Worm (Caenorhabditis elegans) whole organism, L4 larva: ENCODE data around the gene F21D5.9.

Experiments
- F10B5.3 ChIP-seq: sonication (generic microtip); optimal IDR thresholded peaks from 2 replicates; lab custom pipeline; 2016; ENCODE audit warnings: mild to moderate bottlenecking, missing genetic modification characterization, missing compliant biosample characterization
- F26F4.8 ChIP-seq: fragments of 200-800 bp; sonication (Bioruptor generic); conservative IDR thresholded peaks from 2 replicates; pipeline ENCODE4 v1.3.6; 2022; ENCODE audit warnings: missing genetic modification characterization, missing compliant biosample characterization
- F49E8.2 ChIP-seq: sonication (generic microtip); optimal IDR thresholded peaks from 2 replicates; lab custom pipeline; 2016; ENCODE audit warnings: missing compliant biosample characterization, mild to moderate bottlenecking, missing genetic modification characterization, borderline replicate concordance
- R02D3.7 ChIP-seq: fragments of 150-350 bp; sonication (generic microtip); optimal IDR thresholded peaks from 3 replicates; lab custom pipeline; 2014; ENCODE audit warnings: missing biosample characterization, missing genetic modification characterization
- T20F7.1 ChIP-seq: fragments of 200-800 bp; sonication (Bioruptor generic); optimal IDR thresholded peaks from 2 replicates; lab custom pipeline; 2018; ENCODE audit warnings: mild to moderate bottlenecking, missing genetic modification characterization, missing compliant biosample characterization
- Y105C5A.15 ChIP-seq: fragments of 200-800 bp; sonication (Bioruptor generic); IDR thresholded peaks from 2 replicates; pipeline ENCODE4 v1.3.6; 2022; ENCODE audit warnings: missing genetic modification characterization, missing compliant biosample characterization
- Y75B8A.6 ChIP-seq: fragments of 200-800 bp; sonication (Bioruptor generic); IDR thresholded peaks from 2 replicates; pipeline ENCODE4 v1.3.6; 2022; ENCODE audit warnings: missing genetic modification reagents, missing genetic modification characterization, missing compliant biosample characterization
- ZK337.2 ChIP-seq: fragments of 200-800 bp; sonication (Bioruptor generic); IDR thresholded peaks from 2 replicates; pipeline ENCODE4 v1.3.6; 2022; ENCODE audit warnings: missing genetic modification reagents, missing genetic modification characterization, missing compliant biosample characterization
- aly-2 ChIP-seq: sonication (generic microtip); optimal IDR thresholded peaks from 2 replicates; lab custom pipeline; 2018; ENCODE audit warnings: missing biosample characterization, missing genetic modification characterization
- ama-1 ChIP-seq: fragments of 150-350 bp; optimal IDR thresholded peaks from 2 replicates; lab custom pipeline; 2014; ENCODE audit warnings: inconsistent platforms, mixed read lengths
- ceh-32 ChIP-seq: sonication (generic microtip); optimal IDR thresholded peaks from 2 replicates; lab custom pipeline; 2016; ENCODE audit warnings: mild to moderate bottlenecking, missing genetic modification characterization, missing compliant biosample characterization; ENCODE audit not compliant: poor library complexity
- ceh-82 ChIP-seq: sonication (generic microtip); optimal IDR thresholded peaks from 2 replicates; lab custom pipeline; 2017; ENCODE audit warnings: missing biosample characterization, missing genetic modification characterization
- daf-16 ChIP-seq, 3 experiments: sonication (generic microtip); optimal IDR thresholded peaks; 2 replicates each; lab custom pipeline; 2016 to 2017; ENCODE audit warnings: missing genetic modification characterization in 3 of 3, missing genetic modification reagents in 3 of 3, mild to moderate bottlenecking in 2 of 3, missing compliant biosample characterization in 2 of 3, missing biosample characterization in 1 of 3, moderate library complexity in 1 of 3
- dmd-8 ChIP-seq: fragments of 200-800 bp; sonication (Bioruptor generic); IDR thresholded peaks from 2 replicates; pipeline ENCODE4 v1.3.6; 2022; ENCODE audit warnings: missing genetic modification characterization, missing compliant biosample characterization
- duxl-1 ChIP-seq: sonication (generic microtip); optimal IDR thresholded peaks from 2 replicates; lab custom pipeline; 2016; ENCODE audit warnings: mild to moderate bottlenecking, missing genetic modification characterization, moderate library complexity, missing compliant biosample characterization; ENCODE audit not compliant: poor library complexity
- fkh-10 ChIP-seq: fragments of 150-350 bp; optimal IDR thresholded peaks from 2 replicates; lab custom pipeline; 2014; ENCODE audit warnings: missing biosample characterization, missing genetic modification reagents, missing genetic modification characterization
- gei-8 ChIP-seq: fragments of 200-800 bp; sonication (Bioruptor generic); optimal IDR thresholded peaks from 2 replicates; lab custom pipeline; 2018; ENCODE audit warnings: mild to moderate bottlenecking, missing genetic modification characterization, missing compliant biosample characterization
- hmg-1.1 ChIP-seq: fragments of 200-800 bp; sonication (Bioruptor generic); IDR thresholded peaks from 2 replicates; pipeline ENCODE4 v1.3.6; 2022; ENCODE audit warnings: missing genetic modification reagents, missing genetic modification characterization, missing compliant biosample characterization
- jun-1 ChIP-seq: fragments of 150-350 bp; optimal IDR thresholded peaks from 2 replicates; lab custom pipeline; 2014; ENCODE audit warnings: missing biosample characterization, missing genetic modification reagents, missing genetic modification characterization
- lin-1 ChIP-seq: fragments of 200-800 bp; sonication (Bioruptor generic); IDR thresholded peaks from 2 replicates; pipeline ENCODE4 v1.3.6; 2022; ENCODE audit warnings: missing genetic modification reagents, missing genetic modification characterization, missing compliant biosample characterization
- lin-29 ChIP-seq: fragments of 200-800 bp; sonication (Bioruptor generic); IDR thresholded peaks from 2 replicates; pipeline ENCODE4 v1.3.6; 2022; ENCODE audit warnings: missing genetic modification reagents, missing genetic modification characterization, missing compliant biosample characterization
- lir-3 ChIP-seq: sonication (generic microtip); optimal IDR thresholded peaks from 2 replicates; lab custom pipeline; 2016; ENCODE audit warnings: mild to moderate bottlenecking, missing genetic modification characterization, missing compliant biosample characterization
- lsy-2 ChIP-seq, 2 experiments: fragments of 150-350 bp in 1 of 2; sonication (generic microtip) in 1 of 2; optimal IDR thresholded peaks; 2 replicates each; lab custom pipeline; 2014 to 2017; ENCODE audit warnings: missing biosample characterization in 2 of 2, missing genetic modification characterization in 2 of 2
- mdl-1 ChIP-seq, 2 experiments: fragments of 150-350 bp in 1 of 2; sonication (generic microtip) in 1 of 2; optimal IDR thresholded peaks; 2 replicates each; lab custom pipeline; 2014 to 2017; ENCODE audit warnings: missing biosample characterization in 2 of 2, missing genetic modification characterization in 2 of 2
- mep-1 ChIP-seq: fragments of 150-350 bp; sonication (generic microtip); optimal IDR thresholded peaks from 3 replicates; lab custom pipeline; 2014; ENCODE audit warnings: missing biosample characterization, missing genetic modification characterization
- mes-2 ChIP-seq: sonication (generic microtip); optimal IDR thresholded peaks from 2 replicates; lab custom pipeline; 2016; ENCODE audit warnings: missing genotype, mild to moderate bottlenecking, missing genetic modification characterization, missing compliant biosample characterization; ENCODE audit not compliant: poor library complexity, severe bottlenecking
- mxl-3 ChIP-seq: fragments of 200-800 bp; sonication (Bioruptor generic); optimal IDR thresholded peaks from 2 replicates; lab custom pipeline; 2018; ENCODE audit warnings: mild to moderate bottlenecking, missing genetic modification characterization, missing compliant biosample characterization
- nhr-102 ChIP-seq: sonication (generic microtip); optimal IDR thresholded peaks from 2 replicates; lab custom pipeline; 2016; ENCODE audit warnings: mild to moderate bottlenecking, missing genetic modification characterization, moderate library complexity, missing compliant biosample characterization
- nhr-111 ChIP-seq: fragments of 200-800 bp; sonication (Bioruptor generic); optimal IDR thresholded peaks from 2 replicates; lab custom pipeline; 2018; ENCODE audit warnings: mild to moderate bottlenecking, missing genetic modification characterization, missing compliant biosample characterization
- nhr-237 ChIP-seq: sonication (generic microtip); optimal IDR thresholded peaks from 2 replicates; lab custom pipeline; 2017; ENCODE audit warnings: missing biosample characterization, missing genetic modification characterization
- nhr-28 ChIP-seq: fragments of 150-350 bp; optimal IDR thresholded peaks from 2 replicates; lab custom pipeline; 2014; ENCODE audit warnings: missing biosample characterization, missing genetic modification characterization
- nhr-41 ChIP-seq: fragments of 200-800 bp; sonication (Bioruptor generic); IDR thresholded peaks from 2 replicates; pipeline ENCODE4 v1.3.6; 2022; ENCODE audit warnings: missing genetic modification reagents, missing genetic modification characterization, missing compliant biosample characterization
- nhr-48 ChIP-seq: sonication (generic microtip); optimal IDR thresholded peaks from 2 replicates; lab custom pipeline; 2016; ENCODE audit warnings: mild to moderate bottlenecking, missing genetic modification characterization, missing compliant biosample characterization
- nhr-6 ChIP-seq: fragments of 150-350 bp; optimal IDR thresholded peaks from 2 replicates; lab custom pipeline; 2014; ENCODE audit warnings: missing biosample characterization, missing genetic modification characterization
- nhr-77 ChIP-seq: fragments of 150-350 bp; optimal IDR thresholded peaks from 2 replicates; lab custom pipeline; 2014; ENCODE audit warnings: missing biosample characterization, missing genetic modification characterization
- pha-4 ChIP-seq, 2 experiments: fragments of 150-350 bp in 1 of 2; fragments of 200-800 bp in 1 of 2; sonication (Bioruptor generic) in 1 of 2; IDR thresholded peaks in 1 of 2; optimal IDR thresholded peaks in 1 of 2; 2 replicates each; pipeline versions ENCODE4 v1.3.6 to Lab custom; 2014 to 2022; ENCODE audit warnings: missing genetic modification characterization in 2 of 2, missing genetic modification reagents in 2 of 2, missing biosample characterization in 1 of 2, missing compliant biosample characterization in 1 of 2
- php-3 ChIP-seq: fragments of 200-800 bp; sonication (Bioruptor generic); IDR thresholded peaks from 2 replicates; pipeline ENCODE4 v1.3.6; 2022; ENCODE audit warnings: missing genetic modification reagents, missing genetic modification characterization, missing compliant biosample characterization
- pqm-1 ChIP-seq: sonication (generic microtip); optimal IDR thresholded peaks from 2 replicates; lab custom pipeline; 2017; ENCODE audit warnings: missing biosample characterization, missing genetic modification characterization
- rbr-2 ChIP-seq: sonication (generic microtip); optimal IDR thresholded peaks from 2 replicates; lab custom pipeline; 2016; ENCODE audit warnings: missing genotype, missing genetic modification characterization, missing compliant biosample characterization
- saeg-2 ChIP-seq: fragments of 200-800 bp; sonication (Bioruptor generic); IDR thresholded peaks from 2 replicates; pipeline ENCODE4 v1.3.6; 2022; ENCODE audit warnings: missing genetic modification reagents, missing genetic modification characterization, missing compliant biosample characterization
- sdz-12 ChIP-seq: fragments of 200-800 bp; sonication (Bioruptor generic); optimal IDR thresholded peaks from 2 replicates; lab custom pipeline; 2018; ENCODE audit warnings: mild to moderate bottlenecking, missing genetic modification characterization, missing compliant biosample characterization
- skn-1 ChIP-seq: fragments of 150-350 bp; optimal IDR thresholded peaks from 2 replicates; lab custom pipeline; 2014; ENCODE audit warnings: missing biosample characterization, missing genetic modification characterization
- snpc-4 ChIP-seq: fragments of 150-350 bp; optimal IDR thresholded peaks from 2 replicates; lab custom pipeline; 2014; ENCODE audit warnings: missing biosample characterization, missing genetic modification characterization
- spr-1 ChIP-seq: sonication (generic microtip); optimal IDR thresholded peaks from 2 replicates; lab custom pipeline; 2016; ENCODE audit warnings: mild to moderate bottlenecking, missing genetic modification characterization, missing compliant biosample characterization
- spr-3 ChIP-seq: fragments of 200-800 bp; sonication (Bioruptor generic); optimal IDR thresholded peaks from 2 replicates; lab custom pipeline; 2018; ENCODE audit warnings: mild to moderate bottlenecking, missing genetic modification characterization, missing compliant biosample characterization
- tag-97 ChIP-seq: fragments of 200-800 bp; sonication (Bioruptor generic); IDR thresholded peaks from 2 replicates; pipeline ENCODE4 v1.3.6; 2022; ENCODE audit warnings: missing genetic modification characterization, missing compliant biosample characterization
- unc-130 ChIP-seq: sonication (generic microtip); optimal IDR thresholded peaks from 2 replicates; lab custom pipeline; 2016; ENCODE audit warnings: missing genetic modification reagents, missing genetic modification characterization, missing compliant biosample characterization
- unc-62 ChIP-seq, 3 experiments: fragments of 150-350 bp in 1 of 3; sonication (generic microtip); optimal IDR thresholded peaks in 2 of 3; peaks in 1 of 3; 1 replicate in 1 of 3; 2 replicates in 2 of 3; lab custom pipeline; 2014 to 2017; ENCODE audit warnings: missing biosample characterization in 3 of 3, missing genetic modification characterization in 3 of 3, missing genetic modification reagents in 3 of 3, missing genotype in 1 of 3
- zfp-2 ChIP-seq: sonication (generic microtip); optimal IDR thresholded peaks from 2 replicates; lab custom pipeline; 2016; ENCODE audit warnings: mild to moderate bottlenecking, missing genetic modification characterization, missing compliant biosample characterization
- zfp-3 ChIP-seq: fragments of 200-800 bp; sonication (Bioruptor generic); conservative IDR thresholded peaks from 2 replicates; pipeline ENCODE4 v1.3.6; 2022; ENCODE audit warnings: missing genetic modification reagents, missing genetic modification characterization, missing compliant biosample characterization
- zip-2 ChIP-seq: fragments of 150-350 bp; optimal IDR thresholded peaks from 2 replicates; lab custom pipeline; 2014; ENCODE audit warnings: missing biosample characterization, missing genetic modification characterization

F21D5.9 gene

DNA sequence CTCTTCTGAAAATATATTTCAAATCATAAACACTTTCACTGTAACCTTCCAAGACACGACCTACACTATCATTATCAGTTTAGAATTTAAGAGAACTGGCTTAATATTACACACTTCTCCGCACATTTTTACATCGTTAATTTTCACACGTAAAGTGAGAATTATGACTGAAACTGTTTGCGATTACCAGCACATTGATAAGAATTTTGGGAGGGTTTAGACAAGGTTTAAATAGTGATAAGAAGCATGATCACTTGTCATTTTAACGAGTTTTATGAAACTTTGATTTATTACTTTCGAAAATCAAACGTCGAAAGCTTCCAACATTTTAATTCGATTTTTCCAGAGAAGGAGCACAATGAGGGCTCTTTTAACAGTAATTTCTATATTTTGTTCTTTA is 6.6 kb downstream of the F21D5.9 start, which contains the start of gene F21D5.3:
Gene F21D5.3, plus strand, starts transcription at position 347 of the 400 bp plus-strand sequence.
- TF ChIP-seq php-3 (GFP tag; lab: Robert Waterston, UW): peak; percentile 79
- no peak for TF ChIP-seq zip-2 (tag; lab: Kevin White, UChicago)
- no peak for TF ChIP-seq Y75B8A.6
- no peak for TF ChIP-seq F10B5.3 (tag; lab: Kevin White, UChicago)
- TF ChIP-seq gei-8 (GFP tag; lab: Kevin White, UChicago): no peak
- TF ChIP-seq lsy-2 (tag; optimal IDR thresholded peaks at IDR 0.05; lab: Kevin White, UChicago): no peak
- no peak for TF ChIP-seq spr-1 (tag; lab: Kevin White, UChicago)
- no peak for TF ChIP-seq F26F4.8 (GFP tag; lab: Robert Waterston, UW)
- no peak for TF ChIP-seq daf-16 (GFP tag; optimal IDR thresholded peaks at IDR 0.05; lab: Kevin White, UChicago)
- TF ChIP-seq daf-16 (tag; optimal IDR thresholded peaks at IDR 0.05; lab: Kevin White, UChicago): peak; percentile 67
- TF ChIP-seq ceh-32: no peak
- TF ChIP-seq zfp-3: no peak
- no peak for TF ChIP-seq zfp-2 (tag; lab: Kevin White, UChicago)
- TF ChIP-seq unc-62 (GFP tag; optimal IDR thresholded peaks at IDR 0.05 in 1 of 2; lab: Kevin White, UChicago): no peak
- no peak for TF ChIP-seq unc-62 (tag; optimal IDR thresholded peaks at IDR 0.05; lab: Kevin White, UChicago)
- no peak for TF ChIP-seq aly-2 (tag; lab: Kevin White, UChicago)
- TF ChIP-seq T20F7.1 (GFP tag; lab: Kevin White, UChicago): peak; percentile 47
- no peak for TF ChIP-seq spr-3 (GFP tag; lab: Kevin White, UChicago)
- no peak for TF ChIP-seq hmg-1.1 (GFP tag; lab: Robert Waterston, UW)
- peak; percentile 47; the same call in 1 of the 2 replicates for TF ChIP-seq lin-1 (GFP tag; lab: Robert Waterston, UW)
- no peak for TF ChIP-seq unc-130 (GFP tag; lab: Kevin White, UChicago)
- no peak for TF ChIP-seq mep-1 (tag; lab: Kevin White, UChicago)
- TF ChIP-seq Y105C5A.15 (GFP tag; lab: Robert Waterston, UW): no peak
- no peak for TF ChIP-seq lin-29 (GFP tag; lab: Robert Waterston, UW)
- TF ChIP-seq nhr-28 (tag; lab: Kevin White, UChicago): peak; percentile 60
- TF ChIP-seq ama-1 (lab: Kevin White, UChicago): no peak
- TF ChIP-seq nhr-237 (tag; lab: Kevin White, UChicago): no peak
- TF ChIP-seq mes-2 (tag; lab: Kevin White, UChicago): no peak
- TF ChIP-seq tag-97: no peak
- TF ChIP-seq nhr-77 (tag; lab: Kevin White, UChicago): peak; percentile 67
- TF ChIP-seq ZK337.2 (GFP tag; lab: Robert Waterston, UW): no peak
- no peak for TF ChIP-seq nhr-102 (tag; lab: Kevin White, UChicago)
- TF ChIP-seq nhr-41 (GFP tag; lab: Robert Waterston, UW): no peak
- TF ChIP-seq duxl-1: no peak
- TF ChIP-seq mdl-1 (tag; optimal IDR thresholded peaks at IDR 0.05; lab: Kevin White, UChicago): no peak
- TF ChIP-seq sdz-12 (GFP tag; lab: Kevin White, UChicago): no peak
- no peak for TF ChIP-seq dmd-8
- no peak for TF ChIP-seq pha-4 (GFP tag; IDR thresholded peaks at IDR 0.05; lab: Robert Waterston, UW)
- no peak for TF ChIP-seq pha-4 (tag; optimal IDR thresholded peaks at IDR 0.05; lab: Kevin White, UChicago)
- TF ChIP-seq R02D3.7: no peak
- no peak for TF ChIP-seq skn-1
- no peak for TF ChIP-seq fkh-10 (GFP tag; lab: Kevin White, UChicago)
- TF ChIP-seq ceh-82 (tag; lab: Kevin White, UChicago): no peak
- TF ChIP-seq nhr-6 (tag; lab: Kevin White, UChicago): no peak
- no peak for TF ChIP-seq mxl-3 (GFP tag; lab: Kevin White, UChicago)
- no peak for TF ChIP-seq jun-1 (tag; lab: Kevin White, UChicago)
- no peak for TF ChIP-seq nhr-48 (tag; lab: Kevin White, UChicago)
- TF ChIP-seq nhr-111 (GFP tag; lab: Kevin White, UChicago): no peak
- TF ChIP-seq lir-3 (tag; lab: Kevin White, UChicago): no peak
- TF ChIP-seq F49E8.2 (tag; lab: Kevin White, UChicago): no peak
- TF ChIP-seq rbr-2 (tag; lab: Kevin White, UChicago): no peak
- peak; percentile 96 for TF ChIP-seq pqm-1
- no peak for TF ChIP-seq snpc-4 (tag; lab: Kevin White, UChicago)
- no peak for TF ChIP-seq saeg-2 (GFP tag; lab: Robert Waterston, UW)
